Worm (Caenorhabditis elegans): Measurements from ENCODE around the gene nhr-27.

nhr-27 gene

ce11 chrX:12790036-12790435, 18.1 kb downstream of the nhr-27 start, which contains the start of gene str-123:
str-123 (plus strand) TSS chrX:12790336.
- no peak for TF ChIP-seq sptf-2 (GFP tag; optimal IDR thresholded peaks at IDR 0.05)
- no peak for TF ChIP-seq madf-8 (GFP tag; conservative IDR thresholded peaks at IDR 0.05)
- no peak for TF ChIP-seq snpc-3.4 (tag; optimal IDR thresholded peaks at IDR 0.05)
- TF ChIP-seq repo-1 (tag; optimal IDR thresholded peaks at IDR 0.05), result no peak
- TF ChIP-seq rec-8 (tag; optimal IDR thresholded peaks at IDR 0.05), result no peak
- TF ChIP-seq F33H1.4 (GFP tag; IDR thresholded peaks at IDR 0.05), result no peak
- TF ChIP-seq hrde-1 (tag; optimal IDR thresholded peaks at IDR 0.05; ENCODE audit: borderline replicate concordance), result no peak
- TF ChIP-seq tbp1 (GFP tag; optimal IDR thresholded peaks at IDR 0.05), result no peak
- TF ChIP-seq ama-1 (optimal IDR thresholded peaks at IDR 0.05), result no peak
- TF ChIP-seq ama-1 (GFP tag; optimal IDR thresholded peaks at IDR 0.05), result no peak

- TF ChIP-seq Y53F4B.3 (GFP tag; IDR thresholded peaks at IDR 0.05), result no peak
- no peak for TF ChIP-seq lag-1 (GFP tag; IDR thresholded peaks at IDR 0.05)
- TF ChIP-seq dpl-1 (GFP tag; optimal IDR thresholded peaks at IDR 0.05), result no peak
- no peak for TF ChIP-seq Y53G8AR.9 (GFP tag; conservative IDR thresholded peaks at IDR 0.05)
- no peak for TF ChIP-seq F57C9.4 (tag; optimal IDR thresholded peaks at IDR 0.05)
Observed at ce11 chrX:12787624-12788023, 20.5 kb downstream of the nhr-27 start, which contains the start of gene str-124. str-124 (plus strand) TSS chrX:12787924.

ce11 chrX:12781712-12782444, 26.2 kb downstream of the nhr-27 start, which contains the start of gene alh-13:
alh-13 (plus strand) TSS chrX:12782394.
- TF ChIP-seq sdz-38 (tag; optimal IDR thresholded peaks at IDR 0.05) (no peak), mes-4 (tag; optimal IDR thresholded peaks at IDR 0.05) (no peak), bed-1 (GFP tag; IDR thresholded peaks at IDR 0.05) (no peak), zim-3 (tag; optimal IDR thresholded peaks at IDR 0.05) (no peak), ztf-25 (GFP tag; IDR thresholded peaks at IDR 0.05) (no peak), tbx-9 (tag; optimal IDR thresholded peaks at IDR 0.05; ENCODE audit: borderline replicate concordance) (no peak), let-607 (tag; optimal IDR thresholded peaks at IDR 0.05) (no peak), ama-1 (optimal IDR thresholded peaks at IDR 0.05) (no peak), ama-1 (GFP tag; optimal IDR thresholded peaks at IDR 0.05) (no peak), ztf-18 (tag; optimal IDR thresholded peaks at IDR 0.05) (no peak), hlh-12 (tag; optimal IDR thresholded peaks at IDR 0.05) (no peak), ceh-27 (GFP tag; optimal IDR thresholded peaks at IDR 0.05) (no peak), ztf-26 (tag; optimal IDR thresholded peaks at IDR 0.05) (no peak), hmg-20 (GFP tag; IDR thresholded peaks at IDR 0.05) (no peak), lin-26 (GFP tag; IDR thresholded peaks at IDR 0.05) (no peak), ZK185.1 (tag; optimal IDR thresholded peaks at IDR 0.05; ENCODE audit: poor library complexity, severe bottlenecking) (no peak)

- no peak for TF ChIP-seq snpc-3.4 (tag; optimal IDR thresholded peaks at IDR 0.05)
- TF ChIP-seq nhr-80 (tag; optimal IDR thresholded peaks at IDR 0.05), result peak; percentile 53
- no peak for TF ChIP-seq rec-8 (tag; optimal IDR thresholded peaks at IDR 0.05)
- TF ChIP-seq hmg-1.2 (GFP tag; IDR thresholded peaks at IDR 0.05), result no peak
Observed at ce11 chrX:12780674-12781073, 27.4 kb downstream of the nhr-27 start.

DNA sequence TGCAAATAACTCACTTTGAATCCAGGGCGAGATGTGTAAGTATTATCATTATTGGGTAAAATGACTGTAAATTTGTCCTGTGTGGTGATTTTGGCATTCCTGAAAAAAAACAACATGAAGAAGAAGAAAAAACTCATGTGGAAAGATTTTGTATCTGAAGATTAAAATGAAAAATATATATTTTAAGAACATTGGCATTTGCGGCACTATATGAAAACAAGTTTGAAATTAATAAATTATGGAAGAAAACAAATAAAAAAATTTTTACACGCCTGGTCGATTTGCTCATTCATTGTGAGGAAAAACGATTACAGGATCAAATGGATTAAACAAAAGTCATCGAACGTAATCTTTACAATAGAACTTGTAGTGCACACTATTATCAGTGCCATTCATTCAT, 38.4 kb downstream of the nhr-27 start, which contains the start of gene ilc-17.1:
Gene ilc-17.1, minus strand, starts transcription at position 101 of the 400 bp plus-strand sequence.
- TF ChIP-seq B0336.3 (GFP tag; IDR thresholded peaks at IDR 0.05) (no peak), lin-54 (GFP tag; optimal IDR thresholded peaks at IDR 0.05) (no peak), gei-17 (GFP tag; optimal IDR thresholded peaks at IDR 0.05) (no peak), C17E4.6 (GFP tag; IDR thresholded peaks at IDR 0.05) (no peak)

All from whole organism, young adult.